Worm (Caenorhabditis elegans): ENCODE results near the gene dnj-18.

- TF ChIP-seq ceh-90 (tag; optimal IDR thresholded peaks at IDR 0.05) (no peak), fkh-4 (tag; optimal IDR thresholded peaks at IDR 0.05; ENCODE audit: borderline replicate concordance) (no peak), nhr-12 (tag; optimal IDR thresholded peaks at IDR 0.05) (no peak), F16B12.6 (tag; optimal IDR thresholded peaks at IDR 0.05) (peak; percentile 1), egl-27 (tag; optimal IDR thresholded peaks at IDR 0.05) (no peak), lin-15B (tag; optimal IDR thresholded peaks at IDR 0.05) (no peak), fos-1 (tag; optimal IDR thresholded peaks at IDR 0.05) (no peak), jun-1 (tag; optimal IDR thresholded peaks at IDR 0.05) (no peak), nhr-237 (tag; optimal IDR thresholded peaks at IDR 0.05) (no peak), zag-1 (tag; optimal IDR thresholded peaks at IDR 0.05) (no peak), efl-3 (GFP tag; optimal IDR thresholded peaks at IDR 0.05) (no peak), isw-1 (GFP tag; IDR thresholded peaks at IDR 0.05) (no peak), nhr-11 (tag; optimal IDR thresholded peaks at IDR 0.05) (no peak), ceh-63 (GFP tag; optimal IDR thresholded peaks at IDR 0.05) (no peak)
These were observed 6.1 kb downstream of the dnj-18 start, which contains the start of the genes clp-2 and mrpl-16 for ce11 chrIII:4703932-4704454.
